Worm (Caenorhabditis elegans) whole organism, early embryonic: ENCODE results near the gene F53F8.7.

Experiments
- B0310.2 ChIP-seq: sonication (generic microtip); optimal IDR thresholded peaks from 2 replicates; lab custom pipeline; 2016; ENCODE audit warnings: mild to moderate bottlenecking, missing genetic modification characterization, missing compliant biosample characterization
- ama-1 ChIP-seq: fragments of 150-350 bp; optimal IDR thresholded peaks from 2 replicates; lab custom pipeline; 2014

- TF ChIP-seq ama-1 (lab: Kevin White, UChicago) (no peak), B0310.2 (tag; lab: Kevin White, UChicago) (no peak)
These were observed 14.3 kb upstream of the F53F8.7 start for ce11 chrV:20712318-20712993.
